Worm (Caenorhabditis elegans) whole organism, dauer: ENCODE measurements around the gene pqm-1.
"Not testable (repeated sequence)": the region's sequence is repeated elsewhere in the genome, so short reads cannot be mapped to it uniquely, and the experiment has no call there.

Source experiments
- unc-62 ChIP-seq: sonication (generic microtip); optimal IDR thresholded peaks from 2 replicates; lab custom pipeline; 2017; ENCODE audit warnings: missing biosample characterization, missing genetic modification reagents, missing genetic modification characterization

pqm-1 gene

ce11 chrII:11125059-11125594 is 27.3 kb downstream of the pqm-1 start:
- TF ChIP-seq unc-62 (GFP tag; lab: Kevin White, UChicago), result no peak

- not testable (repeated sequence) for TF ChIP-seq unc-62 (GFP tag; lab: Kevin White, UChicago)
Observed at ce11 chrII:11121800-11122199, 30.6 kb downstream of the pqm-1 start, which contains the start of gene W10C6.2. Gene W10C6.2 (minus strand): TSS chrII:11121900.

ce11 chrII:11112419-11112818 is 40.0 kb downstream of the pqm-1 start, which contains the start of gene mat-2:
Gene mat-2 (plus strand): TSS chrII:11112719.
- no peak for TF ChIP-seq unc-62 (GFP tag; lab: Kevin White, UChicago)

- no peak for TF ChIP-seq unc-62 (GFP tag; lab: Kevin White, UChicago)
Observed at ce11 chrII:11111107-11111506, 41.3 kb downstream of the pqm-1 start, which contains the start of gene glb-4. Gene glb-4 (minus strand): TSS chrII:11111207.

ce11 chrII:11110419-11110818 is 42.0 kb downstream of the pqm-1 start:
- no peak for TF ChIP-seq unc-62 (GFP tag; lab: Kevin White, UChicago)

ce11 chrII:11107828-11108227 is 44.6 kb downstream of the pqm-1 start, which contains the start of gene apc-17:
Gene apc-17 (plus strand): TSS chrII:11108128.
- TF ChIP-seq unc-62 (GFP tag; lab: Kevin White, UChicago), result no peak

ce11 chrII:11105981-11106711 is 46.2 kb downstream of the pqm-1 start, which contains the start of gene nasp-1:
Gene nasp-1 (plus strand): TSS chrII:11106612.
- TF ChIP-seq unc-62 (GFP tag; lab: Kevin White, UChicago), result no peak

ce11 chrII:11104162-11104561 is 48.2 kb downstream of the pqm-1 start, which contains the start of gene C09H10.9:
Gene C09H10.9 (plus strand): TSS chrII:11104462.
- no peak for TF ChIP-seq unc-62 (GFP tag; lab: Kevin White, UChicago)

- no peak for TF ChIP-seq unc-62 (GFP tag; lab: Kevin White, UChicago)
Observed at ce11 chrII:11103657-11104056, 48.7 kb downstream of the pqm-1 start, which contains the start of gene C09H10.5. Gene C09H10.5 (minus strand): TSS chrII:11103757.

ce11 chrII:11103052-11103451 is 49.3 kb downstream of the pqm-1 start:
- no peak for TF ChIP-seq unc-62 (GFP tag; lab: Kevin White, UChicago)

ce11 chrII:11101171-11101570 is 51.2 kb downstream of the pqm-1 start:
- no peak for TF ChIP-seq unc-62 (GFP tag; lab: Kevin White, UChicago)
